Worm (Caenorhabditis elegans) whole organism, L4/young adult: ENCODE data around the gene lin-39.

Source experiments
- W03F9.2 ChIP-seq: fragments of 150-350 bp; optimal IDR thresholded peaks from 2 replicates; lab custom pipeline; 2014; ENCODE audit warnings: missing biosample characterization, missing genetic modification characterization
- dao-5 ChIP-seq: sonication (generic microtip); optimal IDR thresholded peaks from 2 replicates; lab custom pipeline; 2016; ENCODE audit warnings: missing genotype, missing genetic modification characterization, moderate library complexity, missing compliant biosample characterization
- him-1 ChIP-seq: sonication (generic microtip); optimal IDR thresholded peaks from 2 replicates; lab custom pipeline; 2016; ENCODE audit warnings: missing genotype, missing genetic modification reagents, missing genetic modification characterization, missing compliant biosample characterization

ce11 chrIII:7489055-7489534 lies 47.3 kb downstream of the lin-39 start, which contains the start of gene mup-4:
- TF ChIP-seq him-1 (tag; lab: Kevin White, UChicago) (no peak), dao-5 (tag; lab: Kevin White, UChicago) (no peak), W03F9.2 (no peak)
